Worm (Caenorhabditis elegans) whole organism, mixed stage, embryonic: ENCODE measurements around the gene F43D2.7.

Experiments
- ces-1 ChIP-seq: fragments of 150-350 bp; optimal IDR thresholded peaks from 2 replicates; lab custom pipeline; 2014; ENCODE audit warnings: missing biosample characterization, missing genetic modification reagents, missing genetic modification characterization
- cnd-1 ChIP-seq: fragments of 200-800 bp; sonication (Bioruptor generic); optimal IDR thresholded peaks from 2 replicates; lab custom pipeline; 2018; ENCODE audit warnings: mild to moderate bottlenecking, missing genetic modification characterization, missing compliant biosample characterization
- drap-1 ChIP-seq: fragments of 200-800 bp; sonication (Bioruptor generic); optimal IDR thresholded peaks from 3 replicates; lab custom pipeline; 2018; ENCODE audit warnings: mild to moderate bottlenecking, missing genetic modification characterization, missing compliant biosample characterization
- nhr-2 ChIP-seq: fragments of 150-350 bp; optimal IDR thresholded peaks from 2 replicates; lab custom pipeline; 2014; ENCODE audit warnings: missing biosample characterization, missing genetic modification characterization
- nhr-237 ChIP-seq: fragments of 150-350 bp; optimal IDR thresholded peaks from 2 replicates; lab custom pipeline; 2014; ENCODE audit warnings: missing biosample characterization, missing genetic modification characterization
- nhr-76 ChIP-seq: sonication (generic microtip); optimal IDR thresholded peaks from 2 replicates; lab custom pipeline; 2017; ENCODE audit warnings: missing biosample characterization, missing genetic modification characterization
- pha-4 ChIP-seq: fragments of 150-350 bp; optimal IDR thresholded peaks from 2 replicates; lab custom pipeline; 2018; ENCODE audit warnings: missing biosample characterization, missing genetic modification reagents, missing genetic modification characterization
- sptf-1 ChIP-seq: sonication (generic microtip); optimal IDR thresholded peaks from 2 replicates; lab custom pipeline; 2017; ENCODE audit warnings: mild to moderate bottlenecking, missing genetic modification characterization, moderate library complexity, missing compliant biosample characterization
- unc-120 ChIP-seq: sonication (generic microtip); optimal IDR thresholded peaks from 2 replicates; lab custom pipeline; 2017; ENCODE audit warnings: missing genetic modification characterization, missing compliant biosample characterization; ENCODE audit not compliant: poor library complexity, severe bottlenecking
- ztf-11 ChIP-seq: fragments of 150-350 bp; optimal IDR thresholded peaks from 2 replicates; lab custom pipeline; 2014; ENCODE audit warnings: missing biosample characterization, missing genetic modification characterization

ce11 chrV:14658131-14658530 is 18.2 kb upstream of the F43D2.7 start, which contains the start of gene slc-25A29:
- TF ChIP-seq nhr-76 (tag; lab: Kevin White, UChicago) (no peak), nhr-2 (tag; lab: Kevin White, UChicago) (no peak), ces-1 (no peak), cnd-1 (tag; lab: Kevin White, UChicago) (no peak), ztf-11 (tag; lab: Kevin White, UChicago) (no peak), pha-4 (tag; lab: Kevin White, UChicago) (no peak), unc-120 (tag; lab: Kevin White, UChicago) (no peak), nhr-237 (tag; lab: Kevin White, UChicago) (no peak), sptf-1 (tag; lab: Kevin White, UChicago) (no peak), drap-1 (no peak)
